Worm (Caenorhabditis elegans): ENCODE data around the gene F54C9.11.

DNA sequence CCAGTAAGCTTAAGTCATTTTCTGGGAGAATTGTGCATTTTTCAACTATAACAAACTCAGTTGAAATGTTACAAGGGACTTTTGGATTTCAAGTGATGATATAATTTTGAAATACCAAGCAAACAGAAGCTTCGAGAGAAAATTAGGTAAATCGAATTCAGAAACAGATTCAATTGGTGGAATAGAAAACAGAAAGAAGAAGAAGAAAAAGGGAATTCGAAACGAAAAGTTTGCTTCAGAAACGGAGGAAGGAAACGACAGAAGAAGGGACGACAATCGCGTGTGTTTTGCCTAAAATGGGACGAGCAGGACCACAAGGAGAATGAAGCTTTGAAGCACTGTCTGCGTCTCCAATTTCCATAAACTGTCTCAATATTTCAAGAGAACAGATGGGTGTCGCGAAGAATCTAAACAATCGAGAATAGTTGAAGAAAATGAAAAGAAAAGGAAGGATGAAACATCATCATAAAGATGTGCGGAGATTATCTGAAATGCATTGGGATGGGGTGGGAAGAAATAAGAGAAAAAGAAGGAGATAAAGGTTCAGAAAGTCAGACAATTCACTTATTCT lies 2.9 kb upstream of the F54C9.11 start:
- TF ChIP-seq tab-1 (GFP tag; IDR thresholded peaks at IDR 0.05), result no peak
- TF ChIP-seq med-1 (GFP tag; optimal IDR thresholded peaks at IDR 0.05; ENCODE audit: insufficient read depth), result no peak
- no peak for TF ChIP-seq ztf-23 (GFP tag; IDR thresholded peaks at IDR 0.05)
- no peak for TF ChIP-seq flt-1 (GFP tag; IDR thresholded peaks at IDR 0.05)
- TF ChIP-seq ztf-29 (GFP tag; IDR thresholded peaks at IDR 0.05), result no peak
- TF ChIP-seq klf-2 (GFP tag; conservative IDR thresholded peaks at IDR 0.05), result no peak
- no peak for TF ChIP-seq T22C8.4 (GFP tag; IDR thresholded peaks at IDR 0.05)
- no peak for TF ChIP-seq cog-1 (tag; optimal IDR thresholded peaks at IDR 0.05)

Measured in whole organism, midembryonic.